Worm (Caenorhabditis elegans): ENCODE data around the gene Y75B8A.6.

Y75B8A.6 gene

DNA sequence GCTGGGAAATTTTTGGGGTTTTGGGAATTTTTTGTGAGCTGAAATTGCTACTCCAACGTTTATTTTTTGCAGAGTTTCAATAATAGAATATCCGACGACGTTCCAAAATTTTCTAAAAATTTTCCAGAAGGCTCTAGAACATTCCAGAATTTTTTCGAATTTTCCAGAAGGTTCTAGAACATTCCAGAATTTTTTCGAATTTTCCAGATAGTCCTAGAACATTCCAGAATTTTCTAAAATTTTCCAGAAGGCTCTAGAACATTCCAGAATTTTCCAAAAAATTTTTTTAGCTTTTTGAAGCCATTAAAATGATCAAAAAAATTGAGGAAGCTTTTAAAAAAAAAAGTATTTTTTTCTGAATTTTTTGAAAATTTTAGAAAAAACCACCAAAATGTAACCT lies 6.7 kb downstream of the Y75B8A.6 start:
- TF ChIP-seq gmeb-1 (tag; optimal IDR thresholded peaks at IDR 0.05): no peak

ce11 chrIII:12121177-12121576 lies 9.0 kb downstream of the Y75B8A.6 start:
- no peak for TF ChIP-seq lsy-2 (tag; optimal IDR thresholded peaks at IDR 0.05)
- peak; percentile 18 for TF ChIP-seq F13H6.1 (tag; optimal IDR thresholded peaks at IDR 0.05)

DNA sequence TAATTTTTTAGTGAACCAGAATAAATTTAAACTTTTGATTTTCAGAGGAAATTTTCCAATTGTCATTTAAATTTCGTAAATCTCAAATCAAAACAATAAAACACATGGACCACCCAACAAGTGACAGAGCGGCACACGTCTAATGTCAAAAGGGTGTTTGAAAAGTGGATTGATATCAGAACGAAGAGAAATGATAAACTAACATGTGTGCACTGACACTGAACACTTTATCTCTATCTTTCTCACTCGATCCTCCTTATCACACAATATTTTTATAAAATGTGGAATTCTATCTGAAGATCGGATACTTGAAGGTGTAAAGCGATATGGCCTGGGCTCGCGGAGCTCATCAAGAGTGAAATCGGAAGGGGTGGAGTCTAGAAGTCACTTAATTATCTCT lies 10.5 kb downstream of the Y75B8A.6 start:
- TF ChIP-seq Y55F3AM.14 (GFP tag; optimal IDR thresholded peaks at IDR 0.05): no peak
- no peak for TF ChIP-seq blmp-1 (tag; optimal IDR thresholded peaks at IDR 0.05; ENCODE audit: insufficient read depth)
- TF ChIP-seq alr-1 (tag; optimal IDR thresholded peaks at IDR 0.05): no peak
- TF ChIP-seq dmd-4 (tag; optimal IDR thresholded peaks at IDR 0.05): no peak
- no peak for TF ChIP-seq ZK546.5 (tag; optimal IDR thresholded peaks at IDR 0.05)
- no peak for TF ChIP-seq nhr-12 (tag; optimal IDR thresholded peaks at IDR 0.05)
- no peak for TF ChIP-seq peb-1 (tag; optimal IDR thresholded peaks at IDR 0.05)
- no peak for TF ChIP-seq lin-11 (tag; optimal IDR thresholded peaks at IDR 0.05)
- TF ChIP-seq lin-13 (GFP tag; optimal IDR thresholded peaks at IDR 0.05): no peak
- TF ChIP-seq lsy-2 (tag; optimal IDR thresholded peaks at IDR 0.05): no peak
- no peak for TF ChIP-seq lin-39 (tag; optimal IDR thresholded peaks at IDR 0.05)
- no peak for TF ChIP-seq unc-62 (GFP tag; optimal IDR thresholded peaks at IDR 0.05)

- TF ChIP-seq snpc-4 (tag; optimal IDR thresholded peaks at IDR 0.05) (no peak), ceh-16 (tag; optimal IDR thresholded peaks at IDR 0.05) (no peak), Y55F3AM.14 (GFP tag; optimal IDR thresholded peaks at IDR 0.05) (no peak), nhr-77 (tag; optimal IDR thresholded peaks at IDR 0.05) (no peak), gmeb-1 (tag; optimal IDR thresholded peaks at IDR 0.05) (no peak)
Observed at ce11 chrIII:12118381-12118780, 11.8 kb downstream of the Y75B8A.6 start, which contains the start of gene lron-12. Gene lron-12 (minus strand): TSS chrIII:12118481.

- no peak for TF ChIP-seq crh-2 (tag; optimal IDR thresholded peaks at IDR 0.05)
- TF ChIP-seq unc-39 (tag; optimal IDR thresholded peaks at IDR 0.05): no peak
- no peak for TF ChIP-seq mbf-1 (tag; optimal IDR thresholded peaks at IDR 0.05)
- no peak for TF ChIP-seq nhr-6 (tag; optimal IDR thresholded peaks at IDR 0.05)
- TF ChIP-seq fos-1 (tag; optimal IDR thresholded peaks at IDR 0.05): peak; percentile 10
Observed at ce11 chrIII:12107441-12107840, 22.7 kb downstream of the Y75B8A.6 start, which contains the start of the genes cest-12 and lonp-2. Gene cest-12 (minus strand): TSS chrIII:12107541. Gene lonp-2 (plus strand): TSS chrIII:12107774.

ce11 chrIII:12094158-12094856 lies 35.8 kb downstream of the Y75B8A.6 start:
- TF ChIP-seq nhr-129 (tag; optimal IDR thresholded peaks at IDR 0.05) (no peak), lsy-2 (tag; optimal IDR thresholded peaks at IDR 0.05) (peak in 1 of 2 experiments; percentile 20), fos-1 (tag; optimal IDR thresholded peaks at IDR 0.05) (peak; percentile 36), ama-1 (optimal IDR thresholded peaks at IDR 0.05) (no peak), unc-62 (GFP tag; optimal IDR thresholded peaks at IDR 0.05) (no peak), R02D3.7 (tag; optimal IDR thresholded peaks at IDR 0.05) (no peak), lin-13 (GFP tag; optimal IDR thresholded peaks at IDR 0.05) (no peak), mdl-1 (tag; optimal IDR thresholded peaks at IDR 0.05) (no peak), elt-1 (tag; optimal IDR thresholded peaks at IDR 0.05) (no peak), nhr-23 (tag; optimal IDR thresholded peaks at IDR 0.05) (no peak), aly-2 (tag; optimal IDR thresholded peaks at IDR 0.05) (no peak), nhr-237 (tag; optimal IDR thresholded peaks at IDR 0.05) (no peak), sma-3 (GFP tag; optimal IDR thresholded peaks at IDR 0.05) (no peak), ztf-4 (tag; optimal IDR thresholded peaks at IDR 0.05) (no peak)

- TF ChIP-seq skn-1 (tag; optimal IDR thresholded peaks at IDR 0.05) (no peak), ama-1 (optimal IDR thresholded peaks at IDR 0.05) (no peak), nhr-21 (tag; optimal IDR thresholded peaks at IDR 0.05) (no peak), mdl-1 (tag; optimal IDR thresholded peaks at IDR 0.05) (no peak), nhr-12 (tag; optimal IDR thresholded peaks at IDR 0.05) (no peak), ztf-1 (GFP tag; conservative IDR thresholded peaks at IDR 0.05) (no peak), nhr-129 (tag; optimal IDR thresholded peaks at IDR 0.05) (no peak)
Observed at ce11 chrIII:12092595-12092994, 37.5 kb downstream of the Y75B8A.6 start.
